Fruit fly (Drosophila melanogaster) whole organism, pupa: ENCODE data around the gene Bulli.

Source experiments
- CG15710 ChIP-seq: fragments of 200-800 bp; sonication (Bioruptor generic); optimal IDR thresholded peaks from 2 replicates; lab custom pipeline; 2018; ENCODE audit warnings: missing biosample characterization, mild to moderate bottlenecking, missing genetic modification characterization, moderate library complexity
- CG4496 ChIP-seq: fragments of 200-800 bp; sonication (Bioruptor generic); IDR thresholded peaks from 3 replicates; pipeline ENCODE4 v1.3.6; 2022; ENCODE audit warnings: missing biosample characterization, missing genetic modification characterization
- CG8159 ChIP-seq: fragments of 200-800 bp; sonication (Bioruptor generic); optimal IDR thresholded peaks from 3 replicates; lab custom pipeline; 2018; ENCODE audit warnings: missing biosample characterization, mild to moderate bottlenecking, missing genetic modification characterization, moderate library complexity
- CG8301 ChIP-seq: fragments of 200-800 bp; sonication (Bioruptor generic); optimal IDR thresholded peaks from 2 replicates; lab custom pipeline; 2018; ENCODE audit warnings: missing biosample characterization, mild to moderate bottlenecking, missing genetic modification characterization
- Pif1B ChIP-seq: fragments of 200-800 bp; sonication (Bioruptor generic); optimal IDR thresholded peaks from 3 replicates; lab custom pipeline; 2016; ENCODE audit warnings: missing biosample characterization, missing genetic modification characterization

dm6 chr3L:6496922-6497232 is 8.4 kb downstream of the Bulli start:
- no peak for TF ChIP-seq CG8159 (tag; lab: Kevin White, UChicago)
- TF ChIP-seq CG8301 (tag; lab: Kevin White, UChicago): peak; percentile 27
- no peak for TF ChIP-seq CG4496 (GFP tag; lab: Robert Waterston, UW)
- TF ChIP-seq CG15710 (tag; lab: Kevin White, UChicago): no peak
- no peak for TF ChIP-seq Pif1B
